Worm (Caenorhabditis elegans): ENCODE measurements around the gene F16H6.10.

Gene F16H6.10

ce11 chrV:18188328-18188727 lies 35.9 kb downstream of the F16H6.10 start, which contains the start of gene clec-245:
TSS of gene clec-245 (minus strand) at chrV:18188428.
- TF ChIP-seq ceh-45 (GFP tag; IDR thresholded peaks at IDR 0.05) (no peak), ref-2 (tag; optimal IDR thresholded peaks at IDR 0.05) (no peak), lim-6 (tag; optimal IDR thresholded peaks at IDR 0.05) (no peak), K09A11.1 (tag; optimal IDR thresholded peaks at IDR 0.05; ENCODE audit: insufficient read depth) (no peak), ceh-30 (tag; optimal IDR thresholded peaks at IDR 0.05) (no peak), madf-2 (tag; optimal IDR thresholded peaks at IDR 0.05) (no peak), ceh-24 (tag; optimal IDR thresholded peaks at IDR 0.05) (no peak), unc-86 (tag; optimal IDR thresholded peaks at IDR 0.05) (no peak), nhr-232 (tag; optimal IDR thresholded peaks at IDR 0.05) (no peak), ceh-34 (tag; optimal IDR thresholded peaks at IDR 0.05) (no peak), ama-1 (optimal IDR thresholded peaks at IDR 0.05) (no peak), odd-2 (tag; optimal IDR thresholded peaks at IDR 0.05) (no peak), che-1 (tag; optimal IDR thresholded peaks at IDR 0.05) (no peak), ets-4 (tag; optimal IDR thresholded peaks at IDR 0.05) (no peak), C08G9.2 (tag; optimal IDR thresholded peaks at IDR 0.05) (no peak)

- TF ChIP-seq T23F11.4 (GFP tag; optimal IDR thresholded peaks at IDR 0.05) (no peak), ceh-18 (tag; optimal IDR thresholded peaks at IDR 0.05) (no peak), sox-2 (GFP tag; IDR thresholded peaks at IDR 0.05) (no peak), pros-1 (tag; optimal IDR thresholded peaks at IDR 0.05) (no peak), odd-2 (tag; optimal IDR thresholded peaks at IDR 0.05) (no peak), ahr-1 (tag; optimal IDR thresholded peaks at IDR 0.05) (no peak), dve-1 (tag; optimal IDR thresholded peaks at IDR 0.05) (no peak), mec-3 (tag; optimal IDR thresholded peaks at IDR 0.05; ENCODE audit: borderline replicate concordance) (no peak), C38D4.7 (GFP tag; optimal IDR thresholded peaks at IDR 0.05) (no peak), ceh-19 (GFP tag; optimal IDR thresholded peaks at IDR 0.05) (no peak), K02D7.2 (tag; optimal IDR thresholded peaks at IDR 0.05) (no peak), ceh-48 (tag; optimal IDR thresholded peaks at IDR 0.05) (no peak), fkh-6 (tag; optimal IDR thresholded peaks at IDR 0.05) (no peak), ama-1 (optimal IDR thresholded peaks at IDR 0.05) (no peak), madf-2 (tag; optimal IDR thresholded peaks at IDR 0.05) (no peak), sox-4 (tag; optimal IDR thresholded peaks at IDR 0.05) (no peak), ceh-6 (GFP tag; optimal IDR thresholded peaks at IDR 0.05) (no peak), che-1 (tag; optimal IDR thresholded peaks at IDR 0.05) (no peak), Y22D7AL.16 (tag; optimal IDR thresholded peaks at IDR 0.05) (no peak), unc-42 (tag; optimal IDR thresholded peaks at IDR 0.05) (no peak)
Measured at ce11 chrV:18184910-18185309, 39.3 kb downstream of the F16H6.10 start, which contains the start of gene C31G12.3. TSS of gene C31G12.3 (plus strand) at chrV:18185210.

- TF ChIP-seq pros-1 (tag; optimal IDR thresholded peaks at IDR 0.05) (no peak), fax-1 (tag; optimal IDR thresholded peaks at IDR 0.05) (no peak), unc-3 (GFP tag; conservative IDR thresholded peaks at IDR 0.05) (no peak), unc-3 (tag; optimal IDR thresholded peaks at IDR 0.05) (no peak), fkh-6 (tag; optimal IDR thresholded peaks at IDR 0.05) (no peak), unc-42 (tag; optimal IDR thresholded peaks at IDR 0.05) (no peak), ceh-34 (tag; optimal IDR thresholded peaks at IDR 0.05) (no peak), pqm-1 (tag; optimal IDR thresholded peaks at IDR 0.05) (no peak), nhr-11 (tag; optimal IDR thresholded peaks at IDR 0.05) (no peak), ahr-1 (tag; optimal IDR thresholded peaks at IDR 0.05) (no peak), tbx-2 (tag; optimal IDR thresholded peaks at IDR 0.05) (no peak), odd-2 (tag; optimal IDR thresholded peaks at IDR 0.05) (no peak)
Measured at ce11 chrV:18179663-18180062, 44.6 kb downstream of the F16H6.10 start, which contains the start of gene C31G12.1. TSS of gene C31G12.1 (plus strand) at chrV:18179963.

- TF ChIP-seq hlh-6 (tag; optimal IDR thresholded peaks at IDR 0.05), result no peak
- no peak for TF ChIP-seq zip-5 (tag; optimal IDR thresholded peaks at IDR 0.05)
- TF ChIP-seq gmeb-2 (tag; optimal IDR thresholded peaks at IDR 0.05), result no peak
- no peak for TF ChIP-seq mec-3 (tag; optimal IDR thresholded peaks at IDR 0.05; ENCODE audit: borderline replicate concordance)
- TF ChIP-seq hlh-8 (tag; optimal IDR thresholded peaks at IDR 0.05), result no peak
- no peak for TF ChIP-seq syd-9 (tag; optimal IDR thresholded peaks at IDR 0.05)
- no peak for TF ChIP-seq tbx-7 (tag; optimal IDR thresholded peaks at IDR 0.05)
Measured at ce11 chrV:18178659-18179058, 45.6 kb downstream of the F16H6.10 start, which contains the start of gene C31G12.4. TSS of gene C31G12.4 (minus strand) at chrV:18178759.

Data from whole organism, late embryonic.